Fruit fly (Drosophila melanogaster): Measurements from ENCODE around the gene CG32795.

Gene CG32795

DNA sequence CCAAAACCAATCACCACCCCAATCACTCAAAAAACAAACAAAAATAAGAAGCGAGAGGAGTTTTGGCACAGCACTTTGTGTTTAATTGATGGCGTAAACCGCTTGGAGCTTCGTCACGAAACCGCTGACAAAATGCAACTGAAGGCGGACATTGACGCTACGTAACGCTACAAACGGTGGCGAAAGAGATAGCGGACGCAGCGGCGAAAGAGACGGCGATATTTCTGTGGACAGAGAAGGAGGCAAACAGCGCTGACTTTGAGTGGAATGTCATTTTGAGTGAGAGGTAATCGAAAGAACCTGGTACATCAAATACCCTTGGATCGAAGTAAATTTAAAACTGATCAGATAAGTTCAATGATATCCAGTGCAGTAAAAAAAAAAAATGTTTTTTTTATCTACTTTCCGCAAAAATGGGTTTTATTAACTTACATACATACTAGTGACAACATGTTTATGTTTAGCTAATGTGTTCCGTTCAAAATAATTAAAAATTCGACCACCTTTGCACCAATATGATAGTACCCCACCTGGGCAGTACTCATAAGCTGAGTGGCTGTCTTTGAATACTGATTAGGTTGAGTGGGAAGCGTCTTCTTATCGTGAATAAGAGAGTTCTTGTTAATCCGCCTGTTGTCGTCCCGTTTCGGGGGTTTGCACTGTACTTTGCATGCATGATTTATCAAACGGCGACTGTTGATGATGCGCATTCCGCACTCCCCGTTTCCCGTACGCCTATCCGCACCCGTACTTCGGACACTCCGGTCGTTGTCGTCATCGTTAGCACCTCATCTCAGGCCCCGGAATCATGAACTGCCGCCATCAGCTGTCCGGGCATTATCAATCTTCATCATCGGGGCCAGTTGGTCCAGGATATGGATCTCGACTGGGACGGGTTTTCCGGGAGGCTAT, 6.2 kb upstream of the CG32795 start, which contains the start of gene w:
Gene w (minus strand): TSS at position 122 of the 912 bp plus-strand sequence.
- TF ChIP-seq CG1832 (GFP tag; optimal IDR thresholded peaks at IDR 0.05) (peak; percentile 57), CG9437 (GFP tag; optimal IDR thresholded peaks at IDR 0.05) (peak; percentile 65), Deaf1 (tag; optimal IDR thresholded peaks at IDR 0.05) (peak; percentile 50), Pdp1 (GFP tag; optimal IDR thresholded peaks at IDR 0.05) (peak in 1 of 2 experiments; percentile 37), z (GFP tag; IDR thresholded peaks at IDR 0.05) (peak; percentile 95), Asciz (GFP tag; optimal IDR thresholded peaks at IDR 0.05) (no peak), CG5180 (GFP tag; optimal IDR thresholded peaks at IDR 0.05) (no peak), CG30431 (GFP tag; optimal IDR thresholded peaks at IDR 0.05) (no peak), CG11504 (tag; optimal IDR thresholded peaks at IDR 0.05) (peak; percentile 13), CG17361 (GFP tag; IDR thresholded peaks at IDR 0.05) (0 out of 3 replicates have a peak, but pooled peaks have one; percentile 19), dysf (GFP tag; IDR thresholded peaks at IDR 0.05) (peak; percentile 43; the same call in 1 of the 3 replicates), CG2199 (GFP tag; IDR thresholded peaks at IDR 0.05) (peak; percentile 76; the same call in 2 of the 3 replicates), sr (GFP tag; IDR thresholded peaks at IDR 0.05) (no peak), CG10321 (GFP tag; IDR thresholded peaks at IDR 0.05) (peak; percentile 79), Max (GFP tag; optimal IDR thresholded peaks at IDR 0.05) (no peak), CG2678 (tag; optimal IDR thresholded peaks at IDR 0.05) (peak; percentile 17), stwl (tag; optimal IDR thresholded peaks at IDR 0.05) (peak; percentile 19), D19A (tag; optimal IDR thresholded peaks at IDR 0.05) (peak; percentile 74), HLHmδ (GFP tag; optimal IDR thresholded peaks at IDR 0.05) (peak; percentile 57), lab (GFP tag; optimal IDR thresholded peaks at IDR 0.05) (peak; percentile 1), Rfx (GFP tag; IDR thresholded peaks at IDR 0.05) (no peak), ttk (GFP tag; IDR thresholded peaks at IDR 0.05) (no peak), CG15514 (GFP tag; optimal IDR thresholded peaks at IDR 0.05) (peak; percentile 1), CG8281 (tag; optimal IDR thresholded peaks at IDR 0.05) (no peak), nom (GFP tag; optimal IDR thresholded peaks at IDR 0.05) (peak; percentile 57), zf30C (GFP tag; optimal IDR thresholded peaks at IDR 0.05) (no peak), tll (GFP tag; optimal IDR thresholded peaks at IDR 0.05) (peak in 1 of 2 experiments; percentile 15), H15 (GFP tag; IDR thresholded peaks at IDR 0.05) (0 out of 3 replicates have a peak, but pooled peaks have one; percentile 36), CG14441 (GFP tag; IDR thresholded peaks at IDR 0.05) (no peak), CG13123 (GFP tag; optimal IDR thresholded peaks at IDR 0.05) (no peak), CG8290 (GFP tag; optimal IDR thresholded peaks at IDR 0.05) (no peak), CG8290 (tag; optimal IDR thresholded peaks at IDR 0.05) (peak in 1 of 2 experiments; percentile 88), Drgx (GFP tag; IDR thresholded peaks at IDR 0.05) (peak; percentile 5), chm (GFP tag; IDR thresholded peaks at IDR 0.05) (no peak), CG16813 (GFP tag; IDR thresholded peaks at IDR 0.05; ENCODE audit: partially characterized antibody) (no peak)

DNA sequence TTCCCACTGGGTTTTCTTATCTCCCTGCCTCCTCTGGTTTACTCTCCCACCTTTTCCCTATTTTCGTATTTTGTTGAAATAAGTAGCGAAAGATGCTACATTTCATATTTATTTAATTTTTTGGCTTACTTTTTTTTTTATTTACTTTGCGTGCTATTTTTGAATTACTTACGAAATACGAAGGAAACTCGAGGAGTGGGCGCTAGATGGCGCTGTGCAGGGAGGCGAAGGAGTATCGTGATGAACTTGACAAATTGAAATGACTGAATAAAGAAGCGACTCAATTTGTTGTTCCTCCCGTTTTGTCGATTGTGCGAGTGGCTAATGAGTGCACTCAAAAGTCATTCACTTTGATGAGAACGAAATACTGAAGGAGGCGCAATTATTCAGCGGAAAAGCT, 4.5 kb upstream of the CG32795 start:
- TF ChIP-seq Atf-2 (GFP tag; optimal IDR thresholded peaks at IDR 0.05) (no peak), CG18476 (GFP tag; optimal IDR thresholded peaks at IDR 0.05) (no peak), kni (GFP tag; optimal IDR thresholded peaks at IDR 0.05) (no peak), HLHmδ (GFP tag; optimal IDR thresholded peaks at IDR 0.05) (no peak), hb (GFP tag; IDR thresholded peaks at IDR 0.05; ENCODE audit: partially characterized antibody) (no peak), CTCF (GFP tag; optimal IDR thresholded peaks at IDR 0.05) (peak; percentile 75)

All from whole organism, embryonic.